Fruit fly (Drosophila melanogaster): ENCODE measurements around the gene ssp6.

Gene ssp6

dm6 chr3L:6038720-6039205 is 37.8 kb upstream of the ssp6 start, which contains the start of gene Jon65Aiv (continued):
- no peak for TF ChIP-seq chm (GFP tag; IDR thresholded peaks at IDR 0.05)
- peak; percentile 97 for TF ChIP-seq exex (tag; optimal IDR thresholded peaks at IDR 0.05)
- peak; percentile 70 for TF ChIP-seq CG34376 (GFP tag; optimal IDR thresholded peaks at IDR 0.05)
- no peak for TF ChIP-seq CG31388 (GFP tag; optimal IDR thresholded peaks at IDR 0.05)
- no peak for TF ChIP-seq aop (GFP tag; IDR thresholded peaks at IDR 0.05)
- TF ChIP-seq B-H2 (GFP tag; optimal IDR thresholded peaks at IDR 0.05): no peak
- no peak for TF ChIP-seq TFAM (GFP tag; optimal IDR thresholded peaks at IDR 0.05)
- no peak for TF ChIP-seq CG9876 (GFP tag; optimal IDR thresholded peaks at IDR 0.05)
- TF ChIP-seq CG9727 (GFP tag; optimal IDR thresholded peaks at IDR 0.05): no peak
- TF ChIP-seq MTF-1 (GFP tag; optimal IDR thresholded peaks at IDR 0.05; ENCODE audit: borderline replicate concordance): no peak

dm6 chr3L:6050230-6050807 is 26.2 kb upstream of the ssp6 start, which contains the start of gene Jon65Aiii:
Gene Jon65Aiii (plus strand): TSS chr3L:6050757.
- TF ChIP-seq ttk (GFP tag; IDR thresholded peaks at IDR 0.05): no peak
- no peak for TF ChIP-seq CG9797 (GFP tag; optimal IDR thresholded peaks at IDR 0.05)
- TF ChIP-seq Hey (tag; optimal IDR thresholded peaks at IDR 0.05): peak; percentile 99
- no peak for TF ChIP-seq CG18262 (tag; optimal IDR thresholded peaks at IDR 0.05)
- peak; percentile 70 for TF ChIP-seq sug (tag; optimal IDR thresholded peaks at IDR 0.05)
- TF ChIP-seq CG3726 (GFP tag; IDR thresholded peaks at IDR 0.05): no peak
- TF ChIP-seq CG1529 (GFP tag; optimal IDR thresholded peaks at IDR 0.05): no peak
- TF ChIP-seq CG6654 (GFP tag; optimal IDR thresholded peaks at IDR 0.05): no peak
- TF ChIP-seq Dp (GFP tag; optimal IDR thresholded peaks at IDR 0.05): no peak
- TF ChIP-seq CG4617 (GFP tag; optimal IDR thresholded peaks at IDR 0.05; ENCODE audit: borderline replicate concordance): no peak
- TF ChIP-seq CG4730 (GFP tag; IDR thresholded peaks at IDR 0.05): no peak
- TF ChIP-seq lab (GFP tag; optimal IDR thresholded peaks at IDR 0.05): peak; percentile 1
- no peak for TF ChIP-seq CG8089 (GFP tag; optimal IDR thresholded peaks at IDR 0.05)
- TF ChIP-seq lov (optimal IDR thresholded peaks at IDR 0.05): no peak
- no peak for TF ChIP-seq lov (GFP tag; IDR thresholded peaks at IDR 0.05)
- peak; percentile 83 for TF ChIP-seq grn (GFP tag; optimal IDR thresholded peaks at IDR 0.05)
- TF ChIP-seq ranshi (GFP tag; IDR thresholded peaks at IDR 0.05): no peak
- no peak for TF ChIP-seq CrebB (tag; optimal IDR thresholded peaks at IDR 0.05)
- TF ChIP-seq tna (GFP tag; IDR thresholded peaks at IDR 0.05; ENCODE audit: partially characterized antibody): no peak
- no peak for TF ChIP-seq pros (GFP tag; optimal IDR thresholded peaks at IDR 0.05)
- TF ChIP-seq CG2889 (GFP tag; IDR thresholded peaks at IDR 0.05): no peak
- TF ChIP-seq Bteb2 (GFP tag; optimal IDR thresholded peaks at IDR 0.05): no peak
- no peak for TF ChIP-seq CG12942 (GFP tag; optimal IDR thresholded peaks at IDR 0.05)
- TF ChIP-seq wor (GFP tag; IDR thresholded peaks at IDR 0.05): no peak
- TF ChIP-seq CG1647 (GFP tag; optimal IDR thresholded peaks at IDR 0.05): no peak
- TF ChIP-seq CG9437 (GFP tag; optimal IDR thresholded peaks at IDR 0.05): no peak
- no peak for TF ChIP-seq Dll (GFP tag; IDR thresholded peaks at IDR 0.05; ENCODE audit: partially characterized antibody)
- TF ChIP-seq pan (optimal IDR thresholded peaks at IDR 0.05): no peak
- TF ChIP-seq pan (GFP tag; optimal IDR thresholded peaks at IDR 0.05 in 1 of 2, IDR thresholded peaks at IDR 0.05 in 1 of 2): no peak
- TF ChIP-seq fru (optimal IDR thresholded peaks at IDR 0.05): no peak
- TF ChIP-seq unpg (GFP tag; optimal IDR thresholded peaks at IDR 0.05): no peak
- TF ChIP-seq CG34376 (GFP tag; optimal IDR thresholded peaks at IDR 0.05): peak; percentile 71
- TF ChIP-seq CG17568 (GFP tag; optimal IDR thresholded peaks at IDR 0.05): no peak
- TF ChIP-seq gro (GFP tag; optimal IDR thresholded peaks at IDR 0.05): peak; percentile 76
- TF ChIP-seq tgo (GFP tag; IDR thresholded peaks at IDR 0.05): no peak
- TF ChIP-seq exex (tag; optimal IDR thresholded peaks at IDR 0.05): peak; percentile 99
- no peak for TF ChIP-seq Scr (GFP tag; IDR thresholded peaks at IDR 0.05; ENCODE audit: partially characterized antibody)
- no peak for TF ChIP-seq CG6254 (GFP tag; optimal IDR thresholded peaks at IDR 0.05)
- no peak for TF ChIP-seq CkIIα-i1 (GFP tag; IDR thresholded peaks at IDR 0.05)
- no peak for TF ChIP-seq z (GFP tag; IDR thresholded peaks at IDR 0.05)
- no peak for TF ChIP-seq Ets65A (GFP tag)
- no peak for TF ChIP-seq NFAT (GFP tag; IDR thresholded peaks at IDR 0.05)

Data from whole organism, embryonic.